Fruit fly (Drosophila melanogaster) whole organism: Measurements from ENCODE around the gene nonA.

Experiments used
- CG8478 ChIP-seq: fragments of >200 bp; optimal IDR thresholded peaks from 2 replicates; lab custom pipeline; 2018; ENCODE audit warnings: inconsistent platforms
- Dll ChIP-seq: fragments of >200 bp; optimal IDR thresholded peaks from 2 replicates; lab custom pipeline; 2017
- EcR ChIP-seq, 2 experiments: fragments of >200 bp; optimal IDR thresholded peaks; 2 replicates each; lab custom pipeline; 2017; ENCODE audit warnings: missing biosample characterization in 2 of 2, missing genetic modification characterization in 2 of 2, missing genetic modification reagents in 2 of 2
- pan ChIP-seq: fragments of >200 bp; optimal IDR thresholded peaks from 2 replicates; lab custom pipeline; 2017
- psq ChIP-seq: fragments of >200 bp; optimal IDR thresholded peaks from 2 replicates; lab custom pipeline; 2017
- usp ChIP-seq: fragments of >200 bp; optimal IDR thresholded peaks from 2 replicates; lab custom pipeline; 2017; ENCODE audit warnings: missing biosample characterization, missing genetic modification characterization, mixed read lengths

- TF ChIP-seq Dll (lab: Kevin White, UChicago) (no peak), CG8478 (lab: Kevin White, UChicago) (no peak), EcR (GFP tag; optimal IDR thresholded peaks at IDR 0.05; lab: Kevin White, UChicago) (no peak), pan (lab: Kevin White, UChicago) (no peak), psq (lab: Kevin White, UChicago) (no peak), usp (no peak)
Measured at dm6 chrX:16330659-16331058, 30.7 kb upstream of the nonA start, which contains the start of gene CG9919.
